Worm (Caenorhabditis elegans): ENCODE measurements around the gene kin-18.

Gene kin-18

ce11 chrIII:6164253-6164971 is 46.0 kb downstream of the kin-18 start, which contains the start of gene F42A10.9:
F42A10.9 (plus strand) TSS chrIII:6164573.
- TF ChIP-seq pax-1 (tag; optimal IDR thresholded peaks at IDR 0.05): no peak
- TF ChIP-seq elt-2 (tag; optimal IDR thresholded peaks at IDR 0.05): peak; percentile 18

- TF ChIP-seq elt-2 (tag; optimal IDR thresholded peaks at IDR 0.05) (no peak), fkh-10 (GFP tag; optimal IDR thresholded peaks at IDR 0.05) (no peak), eyg-1 (tag; optimal IDR thresholded peaks at IDR 0.05) (no peak), pha-2 (tag; optimal IDR thresholded peaks at IDR 0.05) (no peak), ref-2 (tag; optimal IDR thresholded peaks at IDR 0.05) (no peak), unc-86 (tag; optimal IDR thresholded peaks at IDR 0.05) (no peak), nfya-1 (tag; optimal IDR thresholded peaks at IDR 0.05) (no peak), pros-1 (tag; optimal IDR thresholded peaks at IDR 0.05) (no peak)
Measured at ce11 chrIII:6165240-6165639, 46.8 kb downstream of the kin-18 start.

ce11 chrIII:6166634-6167033 is 48.2 kb downstream of the kin-18 start:
- TF ChIP-seq odd-2 (tag; optimal IDR thresholded peaks at IDR 0.05) (no peak), ceh-14 (tag; optimal IDR thresholded peaks at IDR 0.05) (no peak), dmd-4 (tag; optimal IDR thresholded peaks at IDR 0.05; ENCODE audit: borderline replicate concordance) (no peak)

- no peak for TF ChIP-seq sdc-2 (tag; optimal IDR thresholded peaks at IDR 0.05)
Measured at ce11 chrIII:6168497-6169227, 50.2 kb downstream of the kin-18 start, which contains the start of gene efk-1. efk-1 (minus strand) TSS chrIII:6168547.

ce11 chrIII:6170038-6170437 is 51.6 kb downstream of the kin-18 start:
- TF ChIP-seq syd-9 (tag; optimal IDR thresholded peaks at IDR 0.05) (no peak), nhr-232 (tag; optimal IDR thresholded peaks at IDR 0.05) (no peak), pax-1 (tag; optimal IDR thresholded peaks at IDR 0.05) (peak; percentile 72), C08G9.2 (tag; optimal IDR thresholded peaks at IDR 0.05) (no peak), rnt-1 (tag; optimal IDR thresholded peaks at IDR 0.05) (peak; percentile 42), unc-55 (GFP tag; optimal IDR thresholded peaks at IDR 0.05) (peak; percentile 44), ceh-31 (tag; optimal IDR thresholded peaks at IDR 0.05) (peak; percentile 31), ceh-30 (tag; optimal IDR thresholded peaks at IDR 0.05) (no peak), ceh-18 (tag; optimal IDR thresholded peaks at IDR 0.05) (peak; percentile 45), fkh-6 (tag; optimal IDR thresholded peaks at IDR 0.05) (no peak), nfya-1 (tag; optimal IDR thresholded peaks at IDR 0.05) (peak; percentile 35)

ce11 chrIII:6173020-6173597 is 54.7 kb downstream of the kin-18 start, which contains the start of the genes abcf-3 and F42A10.5:
abcf-3 (plus strand) TSS chrIII:6173403.
F42A10.5 (minus strand) TSS chrIII:6173477.
- no peak for TF ChIP-seq fax-1 (tag; optimal IDR thresholded peaks at IDR 0.05)
- TF ChIP-seq elt-2 (tag; optimal IDR thresholded peaks at IDR 0.05): peak; percentile 18
- TF ChIP-seq nfya-1 (tag; optimal IDR thresholded peaks at IDR 0.05): peak; percentile 32
- no peak for TF ChIP-seq lin-11 (tag; optimal IDR thresholded peaks at IDR 0.05)
